Fruit fly (Drosophila melanogaster): ENCODE measurements around the gene CG2701.

CG2701 gene

dm6 chrX:2708156-2708734, 11.9 kb downstream of the CG2701 start, which contains the start of gene CG2681 (continued):
- TF ChIP-seq Hr3 (GFP tag; optimal IDR thresholded peaks at IDR 0.05) (no peak), Scr (GFP tag; IDR thresholded peaks at IDR 0.05; ENCODE audit: partially characterized antibody) (no peak), chn (GFP tag; optimal IDR thresholded peaks at IDR 0.05) (no peak), kah (GFP tag; optimal IDR thresholded peaks at IDR 0.05) (no peak), Camta (GFP tag; optimal IDR thresholded peaks at IDR 0.05) (no peak), scrt (GFP tag; optimal IDR thresholded peaks at IDR 0.05) (no peak), hkb (optimal IDR thresholded peaks at IDR 0.05) (no peak), hkb (GFP tag; IDR thresholded peaks at IDR 0.05) (peak; percentile 50), D (optimal IDR thresholded peaks at IDR 0.05) (no peak), D (GFP tag; optimal IDR thresholded peaks at IDR 0.05) (no peak), pfk (GFP tag; optimal IDR thresholded peaks at IDR 0.05) (no peak), CG32767 (GFP tag; IDR thresholded peaks at IDR 0.05) (peak; percentile 23; the same call in 1 of the 2 replicates), CG9727 (GFP tag; optimal IDR thresholded peaks at IDR 0.05) (no peak), gro (GFP tag; optimal IDR thresholded peaks at IDR 0.05) (no peak), CG4282 (GFP tag; optimal IDR thresholded peaks at IDR 0.05) (no peak), pum (GFP tag; optimal IDR thresholded peaks at IDR 0.05) (no peak), cas (GFP tag; IDR thresholded peaks at IDR 0.05) (no peak), Dfd (GFP tag; optimal IDR thresholded peaks at IDR 0.05) (no peak), chm (GFP tag; IDR thresholded peaks at IDR 0.05) (peak; percentile 58; the same call in 1 of the 2 replicates), HLH54F (GFP tag; optimal IDR thresholded peaks at IDR 0.05) (peak; percentile 46), CG15696 (tag; optimal IDR thresholded peaks at IDR 0.05) (no peak), ac (GFP tag; optimal IDR thresholded peaks at IDR 0.05) (no peak), onecut (GFP tag; IDR thresholded peaks at IDR 0.05) (no peak), CG11093 (GFP tag; IDR thresholded peaks at IDR 0.05) (peak; percentile 57; the same call in 1 of the 3 replicates), Gsc (GFP tag; IDR thresholded peaks at IDR 0.05) (no peak), ewg (GFP tag; optimal IDR thresholded peaks at IDR 0.05) (no peak), sd (tag; optimal IDR thresholded peaks at IDR 0.05) (no peak), Sox100B (GFP tag; optimal IDR thresholded peaks at IDR 0.05) (no peak), CG18599 (GFP tag; optimal IDR thresholded peaks at IDR 0.05) (no peak), Oli (tag; optimal IDR thresholded peaks at IDR 0.05) (no peak), btn (GFP tag; optimal IDR thresholded peaks at IDR 0.05) (no peak), CG18764 (GFP tag; optimal IDR thresholded peaks at IDR 0.05) (no peak), CG14441 (GFP tag; IDR thresholded peaks at IDR 0.05) (peak; percentile 75), Lhr (GFP tag; optimal IDR thresholded peaks at IDR 0.05) (no peak), Myb (GFP tag; optimal IDR thresholded peaks at IDR 0.05) (no peak), sima (GFP tag; optimal IDR thresholded peaks at IDR 0.05) (no peak), Ada2b (GFP tag; IDR thresholded peaks at IDR 0.05) (peak; percentile 63), Meics (GFP tag; optimal IDR thresholded peaks at IDR 0.05) (peak; percentile 21), grau (tag; optimal IDR thresholded peaks at IDR 0.05) (peak; percentile 71), CG3407 (GFP tag; optimal IDR thresholded peaks at IDR 0.05) (no peak), gsb-n (tag; optimal IDR thresholded peaks at IDR 0.05) (no peak), schlank (tag; optimal IDR thresholded peaks at IDR 0.05) (no peak), bbx (GFP tag; IDR thresholded peaks at IDR 0.05; ENCODE audit: partially characterized antibody) (no peak), sna (GFP tag; IDR thresholded peaks at IDR 0.05; ENCODE audit: partially characterized antibody) (no peak), seq (GFP tag; IDR thresholded peaks at IDR 0.05) (0 out of 2 replicates have a peak, but pooled peaks have one; percentile 40), stwl (tag; optimal IDR thresholded peaks at IDR 0.05) (no peak), CG6683 (GFP tag; optimal IDR thresholded peaks at IDR 0.05) (no peak), CG12236 (GFP tag; optimal IDR thresholded peaks at IDR 0.05) (no peak), CG6765 (GFP tag; optimal IDR thresholded peaks at IDR 0.05) (no peak), kay (GFP tag; optimal IDR thresholded peaks at IDR 0.05) (no peak), CG6272 (GFP tag; IDR thresholded peaks at IDR 0.05) (no peak)

All from whole organism, embryonic.